Fruit fly (Drosophila melanogaster) whole organism, embryonic: ENCODE data around the gene f-cup.

ENCODE experiments used
- Aef1 ChIP-seq: fragments of 200-800 bp; sonication (Bioruptor generic); IDR thresholded peaks from 3 replicates; pipeline ENCODE4 v1.3.6; 2022; ENCODE audit warnings: missing biosample characterization, missing genetic modification characterization
- Awh ChIP-seq: fragments of 200-800 bp; sonication (Bioruptor generic); IDR thresholded peaks from 2 replicates; pipeline ENCODE4, ENCODE4 v1.3.6; 2022; ENCODE audit warnings: missing biosample characterization, missing genetic modification characterization
- CG10431 ChIP-seq: fragments of 200-800 bp; sonication (Bioruptor generic); optimal IDR thresholded peaks from 3 replicates; lab custom pipeline; 2018; ENCODE audit warnings: missing biosample characterization, mild to moderate bottlenecking, missing genetic modification characterization
- CG11504 ChIP-seq: fragments of 200-800 bp; sonication (Bioruptor generic); optimal IDR thresholded peaks from 3 replicates; lab custom pipeline; 2019; ENCODE audit warnings: missing biosample characterization, mild to moderate bottlenecking, missing genetic modification characterization, moderate library complexity
- CG11695 ChIP-seq: fragments of 200-800 bp; sonication (Bioruptor generic); IDR thresholded peaks from 3 replicates; pipeline ENCODE4 v1.3.6; 2022; ENCODE audit warnings: missing biosample characterization, missing genetic modification characterization
- CG12942 ChIP-seq: fragments of 200-800 bp; sonication (Bioruptor generic); optimal IDR thresholded peaks from 3 replicates; lab custom pipeline; 2016; ENCODE audit warnings: missing biosample characterization, missing genetic modification characterization
- CG13775 ChIP-seq: fragments of 200-800 bp; sonication (Bioruptor generic); optimal IDR thresholded peaks from 3 replicates; lab custom pipeline; 2017; ENCODE audit warnings: missing biosample characterization, mild to moderate bottlenecking, missing genetic modification characterization
- CG14667 ChIP-seq: fragments of 200-800 bp; sonication (Bioruptor generic); IDR thresholded peaks from 2 replicates; pipeline ENCODE4 v1.3.6; 2022; ENCODE audit warnings: missing biosample characterization, missing genetic modification characterization
- CG15601 ChIP-seq: fragments of 200-800 bp; sonication (Bioruptor generic); optimal IDR thresholded peaks from 3 replicates; lab custom pipeline; 2019; ENCODE audit warnings: missing biosample characterization, mild to moderate bottlenecking, missing genetic modification characterization, moderate library complexity
- CG16779 ChIP-seq: fragments of 200-800 bp; sonication (Bioruptor generic); IDR thresholded peaks from 2 replicates; pipeline ENCODE4 v1.3.6; 2022; ENCODE audit warnings: missing biosample characterization, missing genetic modification characterization
- CG16815 ChIP-seq: fragments of 200-800 bp; sonication (Bioruptor generic); optimal IDR thresholded peaks from 3 replicates; lab custom pipeline; 2017; ENCODE audit warnings: missing biosample characterization, mild to moderate bottlenecking, missing genetic modification characterization
- CG17186 ChIP-seq: fragments of 200-800 bp; sonication (Bioruptor generic); optimal IDR thresholded peaks from 3 replicates; lab custom pipeline; 2017; ENCODE audit warnings: missing biosample characterization, missing genetic modification reagents, missing genetic modification characterization
- CG17802 ChIP-seq: fragments of 200-800 bp; sonication (Bioruptor generic); optimal IDR thresholded peaks from 2 replicates; lab custom pipeline; 2018; ENCODE audit warnings: missing biosample characterization, mild to moderate bottlenecking, missing genetic modification characterization, moderate library complexity
- CG18262 ChIP-seq: fragments of 200-800 bp; optimal IDR thresholded peaks from 3 replicates; lab custom pipeline; 2019; ENCODE audit warnings: missing biosample characterization, mild to moderate bottlenecking, missing genetic modification characterization, moderate library complexity
- CG2120 ChIP-seq: fragments of 200-800 bp; sonication (Bioruptor generic); optimal IDR thresholded peaks from 3 replicates; lab custom pipeline; 2016; ENCODE audit warnings: missing biosample characterization, missing genetic modification characterization
- CG2202 ChIP-seq: fragments of 200-800 bp; sonication (Bioruptor generic); optimal IDR thresholded peaks from 2 replicates; lab custom pipeline; 2018; ENCODE audit warnings: missing biosample characterization, mild to moderate bottlenecking, missing genetic modification characterization
- CG3407 ChIP-seq: fragments of 200-800 bp; sonication (Bioruptor generic); optimal IDR thresholded peaks from 2 replicates; lab custom pipeline; 2018; ENCODE audit warnings: missing biosample characterization, mild to moderate bottlenecking, missing genetic modification characterization
- CG34422 ChIP-seq: fragments of 200-800 bp; sonication (Bioruptor generic); IDR thresholded peaks from 3 replicates; pipeline ENCODE4 v1.3.6; 2022; ENCODE audit warnings: missing biosample characterization, missing genetic modification characterization
- CG3838 ChIP-seq: fragments of 200-800 bp; sonication (Bioruptor generic); optimal IDR thresholded peaks from 3 replicates; lab custom pipeline; 2016; ENCODE audit warnings: missing biosample characterization, missing genetic modification characterization
- CG3847 ChIP-seq: fragments of 200-800 bp; sonication (Bioruptor generic); IDR thresholded peaks from 2 replicates; pipeline ENCODE4 v1.3.6; 2022; ENCODE audit warnings: missing biosample characterization, missing genetic modification characterization
- CG4854 ChIP-seq: fragments of 200-800 bp; sonication (Bioruptor generic); optimal IDR thresholded peaks from 2 replicates; lab custom pipeline; 2016; ENCODE audit warnings: missing biosample characterization, missing genetic modification characterization, inconsistent platforms
- CG7357 ChIP-seq: fragments of 200-800 bp; sonication (Bioruptor generic); IDR thresholded peaks from 3 replicates; pipeline ENCODE4 v1.3.6; 2022; ENCODE audit warnings: missing biosample characterization, missing genetic modification characterization
- CG7963 ChIP-seq: fragments of 200-800 bp; sonication (Bioruptor generic); IDR thresholded peaks from 3 replicates; pipeline ENCODE4 v1.3.6; 2022; ENCODE audit warnings: missing biosample characterization, missing genetic modification characterization; ENCODE audit not compliant: partially characterized antibody
- CG9727 ChIP-seq: fragments of 200-800 bp; sonication (Bioruptor generic); optimal IDR thresholded peaks from 3 replicates; lab custom pipeline; 2017; ENCODE audit warnings: missing biosample characterization, mild to moderate bottlenecking, missing genetic modification characterization
- CG9932 ChIP-seq: fragments of 200-800 bp; sonication (Bioruptor generic); IDR thresholded peaks from 2 replicates; pipeline ENCODE4 v1.3.6; 2022; ENCODE audit warnings: missing biosample characterization, missing genetic modification characterization
- D ChIP-seq, 2 experiments: fragments of 200-800 bp in 1 of 2; fragments of >200 bp in 1 of 2; sonication (Bioruptor generic) in 1 of 2; optimal IDR thresholded peaks; 2 replicates in 1 of 2; 3 replicates in 1 of 2; lab custom pipeline; 2017; ENCODE audit warnings: mild to moderate bottlenecking in 1 of 2, missing biosample characterization in 1 of 2, missing genetic modification characterization in 1 of 2, missing genetic modification reagents in 1 of 2
- D19B ChIP-seq: fragments of 200-800 bp; sonication (Bioruptor generic); optimal IDR thresholded peaks from 2 replicates; lab custom pipeline; 2017; ENCODE audit warnings: missing biosample characterization, mild to moderate bottlenecking, missing genetic modification characterization
- Ets97D ChIP-seq: fragments of 200-800 bp; sonication (Bioruptor generic); optimal IDR thresholded peaks from 3 replicates; lab custom pipeline; 2016; ENCODE audit warnings: missing biosample characterization, missing genetic modification characterization
- Lhr ChIP-seq: fragments of 200-800 bp; sonication (Bioruptor generic); optimal IDR thresholded peaks from 3 replicates; lab custom pipeline; 2017; ENCODE audit warnings: mild to moderate bottlenecking, missing biosample characterization, missing genetic modification reagents, missing genetic modification characterization
- MBD-R2 ChIP-seq: fragments of 200-800 bp; sonication (Bioruptor generic); IDR thresholded peaks from 2 replicates; pipeline ENCODE4 v1.3.6; 2022; ENCODE audit warnings: missing biosample characterization, missing genetic modification characterization
- Mad ChIP-seq: fragments of 200-800 bp; sonication (Bioruptor generic); optimal IDR thresholded peaks from 2 replicates; lab custom pipeline; 2016; ENCODE audit warnings: missing biosample characterization, missing genetic modification characterization
- Ssrp ChIP-seq: fragments of 200-800 bp; sonication (Bioruptor generic); optimal IDR thresholded peaks from 2 replicates; lab custom pipeline; 2018; ENCODE audit warnings: missing biosample characterization, mild to moderate bottlenecking, missing genetic modification characterization, moderate library complexity
- Stat92E ChIP-seq, 3 experiments: fragments of >200 bp in 2 of 3; fragments of 200-800 bp in 1 of 3; sonication (Bioruptor generic) in 1 of 3; optimal IDR thresholded peaks; 2 replicates each; lab custom pipeline; 2017 to 2019; ENCODE audit warnings: missing biosample characterization in 3 of 3, missing genetic modification characterization in 3 of 3, mild to moderate bottlenecking in 1 of 3, moderate library complexity in 1 of 3
- Trl ChIP-seq, 3 experiments: fragments of >200 bp in 2 of 3; fragments of 200-800 bp in 1 of 3; sonication (Bioruptor generic) in 1 of 3; optimal IDR thresholded peaks; 2 replicates in 1 of 3; 3 replicates in 2 of 3; lab custom pipeline; 2016 to 2017; ENCODE audit warnings: missing biosample characterization in 1 of 3, missing genetic modification characterization in 1 of 3
- ci ChIP-seq: fragments of 200-800 bp; sonication (Bioruptor generic); IDR thresholded peaks from 3 replicates; pipeline ENCODE4 v1.3.6; 2022; ENCODE audit warnings: missing biosample characterization, missing genetic modification characterization
- disco-r ChIP-seq: fragments of 200-800 bp; sonication (Bioruptor generic); optimal IDR thresholded peaks from 2 replicates; lab custom pipeline; 2016; ENCODE audit warnings: missing biosample characterization, missing genetic modification characterization
- ftz-f1 ChIP-seq: fragments of 200-800 bp; sonication (Bioruptor generic); optimal IDR thresholded peaks from 2 replicates; lab custom pipeline; 2016; ENCODE audit warnings: missing biosample characterization, missing genetic modification characterization
- fu2 ChIP-seq: fragments of 200-800 bp; sonication (Bioruptor generic); optimal IDR thresholded peaks from 2 replicates; lab custom pipeline; 2016; ENCODE audit warnings: missing biosample characterization, missing genetic modification characterization
- gem ChIP-seq: fragments of 200-800 bp; sonication (Bioruptor generic); optimal IDR thresholded peaks from 2 replicates; lab custom pipeline; 2019; ENCODE audit warnings: missing biosample characterization, mild to moderate bottlenecking, missing genetic modification characterization, moderate library complexity
- gt ChIP-seq: fragments of 200-800 bp; sonication (Bioruptor generic); IDR thresholded peaks from 2 replicates; pipeline ENCODE4 v1.3.6; 2022; ENCODE audit warnings: missing biosample characterization, missing genetic modification characterization
- klu ChIP-seq: fragments of 200-800 bp; sonication (Bioruptor generic); IDR thresholded peaks from 2 replicates; pipeline ENCODE4 v1.3.6; 2022; ENCODE audit warnings: missing biosample characterization, missing genetic modification characterization
- nau ChIP-seq: fragments of 200-800 bp; sonication (Bioruptor generic); optimal IDR thresholded peaks from 3 replicates; lab custom pipeline; 2017; ENCODE audit warnings: missing biosample characterization, mild to moderate bottlenecking, missing genetic modification characterization, missing genetic modification reagents
- nmo ChIP-seq: fragments of 200-800 bp; sonication (Bioruptor generic); optimal IDR thresholded peaks from 2 replicates; lab custom pipeline; 2018; ENCODE audit warnings: missing biosample characterization, mild to moderate bottlenecking, missing genetic modification characterization, moderate library complexity
- pb ChIP-seq: fragments of 200-800 bp; sonication (Bioruptor generic); optimal IDR thresholded peaks from 3 replicates; lab custom pipeline; 2016; ENCODE audit warnings: missing biosample characterization, missing genetic modification characterization
- slp2 ChIP-seq: fragments of 200-800 bp; sonication (Bioruptor generic); optimal IDR thresholded peaks from 2 replicates; lab custom pipeline; 2016; ENCODE audit warnings: missing biosample characterization, missing genetic modification characterization
- sob ChIP-seq: fragments of 200-800 bp; sonication (Bioruptor generic); IDR thresholded peaks from 2 replicates; pipeline ENCODE4 v1.3.6; 2022; ENCODE audit warnings: missing biosample characterization, missing genetic modification characterization
- sqz ChIP-seq: fragments of 200-800 bp; sonication (Bioruptor generic); optimal IDR thresholded peaks from 3 replicates; lab custom pipeline; 2018; ENCODE audit warnings: missing biosample characterization, mild to moderate bottlenecking, missing genetic modification characterization
- ssp ChIP-seq: fragments of 200-800 bp; sonication (Bioruptor generic); IDR thresholded peaks from 2 replicates; pipeline ENCODE4 v1.3.6; 2022; ENCODE audit warnings: missing biosample characterization, missing genetic modification characterization
- sug ChIP-seq: fragments of 200-800 bp; optimal IDR thresholded peaks from 2 replicates; lab custom pipeline; 2019; ENCODE audit warnings: missing biosample characterization, mild to moderate bottlenecking, missing genetic modification characterization, moderate library complexity
- twi ChIP-seq: fragments of 200-800 bp; optimal IDR thresholded peaks from 2 replicates; lab custom pipeline; 2019; ENCODE audit warnings: missing biosample characterization, mild to moderate bottlenecking, missing genetic modification characterization, moderate library complexity
- zen ChIP-seq: fragments of 200-800 bp; sonication (Bioruptor generic); optimal IDR thresholded peaks from 3 replicates; lab custom pipeline; 2018; ENCODE audit warnings: missing biosample characterization, mild to moderate bottlenecking, missing genetic modification characterization, moderate library complexity

f-cup gene

dm6 chr3R:13716827-13717226, 16.2 kb upstream of the f-cup start (continued):
- TF ChIP-seq CG7357 (GFP tag; lab: Robert Waterston, UW) (no peak), CG4854 (GFP tag; lab: Kevin White, UChicago) (no peak), CG16779 (GFP tag; lab: Robert Waterston, UW) (no peak), ssp (no peak), CG34422 (GFP tag; lab: Robert Waterston, UW) (no peak), CG2202 (tag; lab: Kevin White, UChicago) (no peak), zen (tag; lab: Kevin White, UChicago) (no peak), CG13775 (GFP tag; lab: Kevin White, UChicago) (no peak), ci (peak; percentile 71; the same call in 1 of the 3 replicates), pb (GFP tag; lab: Kevin White, UChicago) (peak; percentile 44), MBD-R2 (no peak), CG9727 (no peak), CG17802 (tag; lab: Kevin White, UChicago) (no peak), CG14667 (GFP tag; lab: Robert Waterston, UW) (no peak), CG10431 (GFP tag; lab: Kevin White, UChicago) (no peak), CG15601 (tag; lab: Kevin White, UChicago) (no peak), ftz-f1 (no peak), CG11504 (tag; lab: Kevin White, UChicago) (peak; percentile 76), Lhr (GFP tag; lab: Kevin White, UChicago) (no peak), sqz (no peak), CG16815 (GFP tag; lab: Kevin White, UChicago) (no peak), D19B (GFP tag; lab: Kevin White, UChicago) (no peak), CG2120 (GFP tag; lab: Kevin White, UChicago) (no peak), CG18262 (tag; lab: Kevin White, UChicago) (no peak), Awh (GFP tag; lab: Robert Waterston, UW) (peak; percentile 49; the same call in 1 of the 2 replicates), CG3838 (GFP tag; lab: Kevin White, UChicago) (no peak), nmo (GFP tag; lab: Kevin White, UChicago) (peak; percentile 75), D (optimal IDR thresholded peaks at IDR 0.05; lab: Kevin White, UChicago) (no peak), D (GFP tag; optimal IDR thresholded peaks at IDR 0.05; lab: Kevin White, UChicago) (no peak), Stat92E (GFP tag; optimal IDR thresholded peaks at IDR 0.05; lab: Kevin White, UChicago) (no peak), gem (tag; lab: Kevin White, UChicago) (peak; percentile 59), Trl (optimal IDR thresholded peaks at IDR 0.05; lab: Kevin White, UChicago) (no peak), Trl (GFP tag; optimal IDR thresholded peaks at IDR 0.05; lab: Kevin White, UChicago) (peak; percentile 3), Ets97D (GFP tag; lab: Kevin White, UChicago) (peak; percentile 7), disco-r (GFP tag; lab: Kevin White, UChicago) (no peak), sob (GFP tag; lab: Robert Waterston, UW) (no peak), slp2 (GFP tag; lab: Kevin White, UChicago) (no peak), CG9932 (GFP tag; lab: Robert Waterston, UW) (no peak), CG7963 (GFP tag; lab: Robert Waterston, UW) (no peak), CG12942 (GFP tag; lab: Kevin White, UChicago) (no peak), sug (tag; lab: Kevin White, UChicago) (no peak), CG3847 (GFP tag; lab: Robert Waterston, UW) (no peak), Aef1 (GFP tag; lab: Robert Waterston, UW) (peak; percentile 55), nau (GFP tag; lab: Kevin White, UChicago) (no peak), Mad (GFP tag; lab: Kevin White, UChicago) (no peak), klu (GFP tag; lab: Robert Waterston, UW) (no peak), gt (GFP tag; lab: Robert Waterston, UW) (peak; percentile 27; the same call in 1 of the 2 replicates), twi (no peak), CG11695 (GFP tag; lab: Robert Waterston, UW) (no peak), CG17186 (no peak), CG3407 (GFP tag; lab: Kevin White, UChicago) (no peak), fu2 (GFP tag; lab: Kevin White, UChicago) (no peak), Ssrp (tag; lab: Kevin White, UChicago) (no peak)
